Worm (Caenorhabditis elegans): ENCODE measurements around the gene ins-39.

ins-39 gene

DNA sequence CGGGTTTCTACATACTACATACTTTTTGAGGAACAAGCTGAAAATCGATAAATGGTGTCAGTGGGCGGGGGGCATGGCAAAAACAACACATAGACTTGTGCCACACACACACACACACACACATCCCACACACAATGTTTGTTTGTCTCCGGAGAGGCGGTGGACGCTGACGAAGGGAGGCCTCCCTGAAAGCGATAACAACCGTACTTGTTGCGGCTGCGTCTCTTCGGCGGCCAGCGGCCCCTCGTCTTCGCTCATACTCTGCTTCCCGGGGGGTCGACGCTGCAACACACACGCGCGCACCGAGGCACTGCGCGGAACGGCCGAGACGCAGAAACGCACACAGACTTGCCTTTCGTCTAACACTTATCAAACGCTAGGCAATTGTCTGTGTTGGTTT, 24.5 kb downstream of the ins-39 start (continued):
- TF ChIP-seq ceh-19 (GFP tag; optimal IDR thresholded peaks at IDR 0.05) = peak; percentile 8
- TF ChIP-seq eyg-1 (tag; optimal IDR thresholded peaks at IDR 0.05) = peak; percentile 24
- TF ChIP-seq ceh-9 (tag; optimal IDR thresholded peaks at IDR 0.05) = no peak
- TF ChIP-seq ceh-48 (tag; optimal IDR thresholded peaks at IDR 0.05) = peak; percentile 41
- TF ChIP-seq odd-2 (tag; optimal IDR thresholded peaks at IDR 0.05) = no peak
- no peak for TF ChIP-seq K09A11.1 (tag; optimal IDR thresholded peaks at IDR 0.05; ENCODE audit: insufficient read depth)
- TF ChIP-seq hlh-6 (tag; optimal IDR thresholded peaks at IDR 0.05) = no peak
- peak; percentile 13 for TF ChIP-seq pat-9 (tag; optimal IDR thresholded peaks at IDR 0.05)
- no peak for TF ChIP-seq che-1 (tag; optimal IDR thresholded peaks at IDR 0.05)
- TF ChIP-seq dve-1 (tag; optimal IDR thresholded peaks at IDR 0.05) = peak; percentile 35
- TF ChIP-seq madf-2 (tag; optimal IDR thresholded peaks at IDR 0.05) = peak; percentile 26
- no peak for TF ChIP-seq unc-3 (GFP tag; conservative IDR thresholded peaks at IDR 0.05)
- no peak for TF ChIP-seq unc-3 (tag; optimal IDR thresholded peaks at IDR 0.05)
- peak; percentile 41 for TF ChIP-seq unc-42 (tag; optimal IDR thresholded peaks at IDR 0.05)
- TF ChIP-seq gmeb-2 (tag; optimal IDR thresholded peaks at IDR 0.05) = no peak

DNA sequence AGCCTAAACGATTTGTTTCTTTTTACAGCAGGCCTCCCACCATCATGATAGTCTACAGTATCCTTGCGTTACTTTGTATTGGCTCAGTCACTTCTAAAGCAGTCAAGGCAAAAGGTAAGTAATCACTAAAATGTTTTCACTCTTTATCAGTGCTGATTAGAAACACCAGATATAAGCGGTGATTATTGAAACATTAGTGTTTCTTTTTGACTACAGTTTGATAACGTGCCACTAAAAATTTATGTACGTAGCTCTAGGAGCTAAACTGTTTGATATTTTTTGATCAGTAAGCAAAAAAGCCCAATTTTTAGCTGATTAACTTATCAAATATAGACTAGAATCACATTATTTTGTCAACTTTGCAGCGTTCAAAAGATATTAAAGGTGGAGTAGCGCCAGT, 32.6 kb downstream of the ins-39 start:
- TF ChIP-seq ahr-1 (tag; optimal IDR thresholded peaks at IDR 0.05) = no peak
- no peak for TF ChIP-seq fax-1 (tag; optimal IDR thresholded peaks at IDR 0.05)
- TF ChIP-seq npax-4 (tag; optimal IDR thresholded peaks at IDR 0.05) = no peak
- no peak for TF ChIP-seq sox-4 (tag; optimal IDR thresholded peaks at IDR 0.05)
- no peak for TF ChIP-seq pqm-1 (tag; optimal IDR thresholded peaks at IDR 0.05)
- no peak for TF ChIP-seq unc-3 (GFP tag; conservative IDR thresholded peaks at IDR 0.05)
- TF ChIP-seq unc-3 (tag; optimal IDR thresholded peaks at IDR 0.05) = no peak
- TF ChIP-seq ets-4 (tag; optimal IDR thresholded peaks at IDR 0.05) = no peak
- TF ChIP-seq elt-2 (tag; optimal IDR thresholded peaks at IDR 0.05) = peak; percentile 30

- TF ChIP-seq C38D4.7 (GFP tag; optimal IDR thresholded peaks at IDR 0.05) (no peak), pag-3 (tag; optimal IDR thresholded peaks at IDR 0.05; ENCODE audit: borderline replicate concordance) (no peak), elt-4 (tag; optimal IDR thresholded peaks at IDR 0.05) (no peak), ceh-22 (tag; optimal IDR thresholded peaks at IDR 0.05) (no peak), fax-1 (tag; optimal IDR thresholded peaks at IDR 0.05) (no peak), tbx-7 (tag; optimal IDR thresholded peaks at IDR 0.05) (no peak), syd-9 (tag; optimal IDR thresholded peaks at IDR 0.05) (no peak), hlh-6 (tag; optimal IDR thresholded peaks at IDR 0.05) (no peak), sdc-2 (tag; optimal IDR thresholded peaks at IDR 0.05) (peak; percentile 27), tbx-2 (tag; optimal IDR thresholded peaks at IDR 0.05) (no peak), rnt-1 (tag; optimal IDR thresholded peaks at IDR 0.05) (peak; percentile 32)
These were observed 33.1 kb downstream of the ins-39 start, which contains the start of gene H42K12.3 for ce11 chrX:1311084-1311483. Gene H42K12.3, plus strand, starts transcription at chrX:1311391.

DNA sequence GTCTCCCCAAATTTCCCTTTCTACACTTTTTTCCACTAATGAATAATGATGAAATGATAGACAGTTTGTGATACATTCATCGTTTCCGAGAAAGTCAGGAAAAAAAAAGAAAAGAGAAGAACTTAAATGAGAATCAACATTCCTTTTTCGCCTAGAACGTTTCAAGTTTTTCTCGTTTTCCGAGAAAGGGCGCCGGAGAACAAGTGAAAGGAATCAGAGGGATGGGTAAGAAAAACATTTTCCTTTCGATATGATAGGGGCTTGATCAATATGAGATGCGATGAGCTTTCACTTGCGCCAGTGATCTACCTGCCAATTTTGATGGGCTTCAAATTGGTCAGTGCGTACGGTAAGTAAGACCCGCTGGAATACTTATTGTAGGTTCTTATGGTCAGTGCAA, 34.8 kb downstream of the ins-39 start:
- TF ChIP-seq gmeb-2 (tag; optimal IDR thresholded peaks at IDR 0.05) = no peak
- no peak for TF ChIP-seq lin-11 (tag; optimal IDR thresholded peaks at IDR 0.05)
- no peak for TF ChIP-seq eyg-1 (tag; optimal IDR thresholded peaks at IDR 0.05)
- TF ChIP-seq unc-42 (tag; optimal IDR thresholded peaks at IDR 0.05) = no peak
- TF ChIP-seq zip-5 (tag; optimal IDR thresholded peaks at IDR 0.05) = no peak
- TF ChIP-seq che-1 (tag; optimal IDR thresholded peaks at IDR 0.05) = no peak
- no peak for TF ChIP-seq ceh-2 (tag; optimal IDR thresholded peaks at IDR 0.05)
- TF ChIP-seq hlh-15 (tag; optimal IDR thresholded peaks at IDR 0.05) = no peak
- no peak for TF ChIP-seq ceh-45 (GFP tag; IDR thresholded peaks at IDR 0.05)
- no peak for TF ChIP-seq nhr-232 (tag; optimal IDR thresholded peaks at IDR 0.05)
- no peak for TF ChIP-seq hlh-30 (tag; optimal IDR thresholded peaks at IDR 0.05; ENCODE audit: insufficient read depth)
- TF ChIP-seq pros-1 (tag; optimal IDR thresholded peaks at IDR 0.05) = no peak
- no peak for TF ChIP-seq pha-4 (tag; optimal IDR thresholded peaks at IDR 0.05)
- no peak for TF ChIP-seq dve-1 (tag; optimal IDR thresholded peaks at IDR 0.05)
- TF ChIP-seq unc-55 (GFP tag; optimal IDR thresholded peaks at IDR 0.05) = no peak
- no peak for TF ChIP-seq nfya-1 (tag; optimal IDR thresholded peaks at IDR 0.05)
- TF ChIP-seq fkh-6 (tag; optimal IDR thresholded peaks at IDR 0.05) = no peak
- no peak for TF ChIP-seq odd-2 (tag; optimal IDR thresholded peaks at IDR 0.05)
- no peak for TF ChIP-seq ceh-48 (tag; optimal IDR thresholded peaks at IDR 0.05)
- no peak for TF ChIP-seq ama-1 (optimal IDR thresholded peaks at IDR 0.05)
